Fruit fly (Drosophila melanogaster): ENCODE measurements around the gene ttm3.

DNA sequence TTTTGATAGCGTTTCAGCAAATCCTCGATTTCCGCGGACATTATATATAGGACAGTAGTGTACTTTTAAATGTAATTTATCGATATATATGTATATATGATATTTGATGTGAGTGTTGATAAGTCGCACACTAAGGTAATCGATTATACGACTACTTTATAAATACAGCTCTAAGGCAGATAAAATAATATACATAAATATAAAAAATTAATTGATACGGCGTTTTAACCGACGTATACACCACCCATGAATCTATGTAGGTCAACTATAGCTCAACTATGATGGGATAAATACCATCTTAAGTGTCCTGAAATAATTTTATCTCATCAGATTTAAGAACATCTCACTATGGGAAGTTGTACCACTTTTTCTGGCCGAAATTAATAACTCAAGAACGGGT, 27.8 kb downstream of the ttm3 start, which contains the start of gene CG10834:
- no peak for TF ChIP-seq ttk (optimal IDR thresholded peaks at IDR 0.05)
- TF ChIP-seq h (optimal IDR thresholded peaks at IDR 0.05), result no peak
- no peak for TF ChIP-seq Myc (optimal IDR thresholded peaks at IDR 0.05)
- TF ChIP-seq Sin3A (optimal IDR thresholded peaks at IDR 0.05), result no peak

Data from Kc167 (cell line).